Fruit fly (Drosophila melanogaster): ENCODE measurements around the gene CG10185.

DNA sequence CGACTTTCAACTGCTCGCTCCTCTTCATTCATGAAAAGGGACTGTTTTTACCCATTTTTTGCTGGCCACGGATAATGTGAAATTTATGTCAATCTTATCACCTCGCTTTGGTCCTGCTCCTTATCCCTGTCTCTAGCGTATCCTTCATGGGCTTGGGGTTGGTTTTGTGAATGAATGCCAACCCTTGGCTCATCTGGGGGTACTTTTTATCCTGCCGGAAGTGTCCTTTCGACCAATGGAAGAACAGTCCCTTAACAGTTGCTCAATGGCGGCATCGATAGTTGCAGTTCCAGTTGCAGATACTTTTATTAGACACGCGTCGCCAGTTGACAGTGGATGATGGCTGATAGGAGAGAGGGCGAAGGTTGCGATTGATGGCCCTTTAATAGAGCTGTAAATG, 53.8 kb downstream of the CG10185 start:
- TF ChIP-seq psq (optimal IDR thresholded peaks at IDR 0.05), result no peak
- TF ChIP-seq ttk (optimal IDR thresholded peaks at IDR 0.05), result no peak
- no peak for TF ChIP-seq h (optimal IDR thresholded peaks at IDR 0.05)
- TF ChIP-seq insv (optimal IDR thresholded peaks at IDR 0.05), result no peak
- TF ChIP-seq Myc (optimal IDR thresholded peaks at IDR 0.05), result no peak

All from Kc167 (cell line).